Fruit fly (Drosophila melanogaster) whole organism, embryonic: ENCODE results near the gene Dad1.

ENCODE experiments used
- CG10543 ChIP-seq: fragments of 200-800 bp; sonication (Bioruptor generic); optimal IDR thresholded peaks from 3 replicates; lab custom pipeline; 2017; ENCODE audit warnings: missing biosample characterization, mild to moderate bottlenecking, missing genetic modification characterization, moderate library complexity
- CG18619 ChIP-seq: fragments of 200-800 bp; sonication (Bioruptor generic); optimal IDR thresholded peaks from 3 replicates; lab custom pipeline; 2017; ENCODE audit warnings: missing biosample characterization, mild to moderate bottlenecking, missing genetic modification characterization
- CG33213 ChIP-seq: fragments of 200-800 bp; sonication (Bioruptor generic); optimal IDR thresholded peaks from 3 replicates; lab custom pipeline; 2016; ENCODE audit warnings: missing biosample characterization, missing genetic modification characterization
- CG3838 ChIP-seq: fragments of 200-800 bp; sonication (Bioruptor generic); optimal IDR thresholded peaks from 3 replicates; lab custom pipeline; 2016; ENCODE audit warnings: missing biosample characterization, missing genetic modification characterization
- CG8089 ChIP-seq: fragments of 200-800 bp; sonication (Bioruptor generic); optimal IDR thresholded peaks from 3 replicates; lab custom pipeline; 2016; ENCODE audit warnings: missing biosample characterization, missing genetic modification characterization
- Elba2 ChIP-seq: fragments of 200-800 bp; sonication (Bioruptor generic); optimal IDR thresholded peaks from 3 replicates; lab custom pipeline; 2016; ENCODE audit warnings: missing biosample characterization, missing genetic modification characterization
- Hmx ChIP-seq: fragments of 200-800 bp; sonication (Bioruptor generic); optimal IDR thresholded peaks from 2 replicates; lab custom pipeline; 2016; ENCODE audit warnings: missing biosample characterization, missing genetic modification characterization
- PHDP ChIP-seq: fragments of 200-800 bp; sonication (Bioruptor generic); optimal IDR thresholded peaks from 3 replicates; lab custom pipeline; 2018; ENCODE audit warnings: missing biosample characterization, mild to moderate bottlenecking, missing genetic modification characterization, moderate library complexity
- Rx ChIP-seq: fragments of 200-800 bp; sonication (Bioruptor generic); IDR thresholded peaks from 2 replicates; pipeline ENCODE4 v1.3.6; 2022; ENCODE audit warnings: missing biosample characterization, missing genetic modification characterization
- pnt ChIP-seq: fragments of 200-800 bp; sonication (Bioruptor generic); optimal IDR thresholded peaks from 3 replicates; lab custom pipeline; 2016; ENCODE audit warnings: missing biosample characterization, missing genetic modification characterization
- tin ChIP-seq: fragments of 200-800 bp; sonication (Bioruptor generic); optimal IDR thresholded peaks from 3 replicates; lab custom pipeline; 2016; ENCODE audit warnings: missing biosample characterization, missing genetic modification characterization
- tio ChIP-seq: fragments of 200-800 bp; sonication (Bioruptor generic); optimal IDR thresholded peaks from 2 replicates; lab custom pipeline; 2017; ENCODE audit warnings: missing biosample characterization, missing genetic modification characterization, inconsistent platforms
- trh ChIP-seq: fragments of 200-800 bp; sonication (Bioruptor generic); optimal IDR thresholded peaks from 2 replicates; lab custom pipeline; 2016; ENCODE audit warnings: missing biosample characterization, missing genetic modification characterization
- twi ChIP-seq: fragments of 200-800 bp; optimal IDR thresholded peaks from 2 replicates; lab custom pipeline; 2019; ENCODE audit warnings: missing biosample characterization, mild to moderate bottlenecking, missing genetic modification characterization, moderate library complexity

dm6 chr2L:8339751-8340349 lies 44.1 kb downstream of the Dad1 start:
- TF ChIP-seq CG8089 (GFP tag; lab: Kevin White, UChicago) (no peak), trh (GFP tag; lab: Kevin White, UChicago) (no peak), Hmx (GFP tag; lab: Kevin White, UChicago) (no peak), Elba2 (GFP tag; lab: Kevin White, UChicago) (no peak), CG33213 (GFP tag; lab: Kevin White, UChicago) (no peak), tin (GFP tag; lab: Kevin White, UChicago) (no peak), CG18619 (GFP tag; lab: Kevin White, UChicago) (no peak), CG10543 (no peak), pnt (no peak), twi (tag; lab: Kevin White, UChicago) (no peak), PHDP (no peak), tio (GFP tag; lab: Kevin White, UChicago) (no peak), Rx (GFP tag; lab: Robert Waterston, UW) (no peak), CG3838 (GFP tag; lab: Kevin White, UChicago) (no peak)
